Worm (Caenorhabditis elegans) whole organism, L1 larva: ENCODE data around the gene C03G6.17.

ENCODE experiments used
- C04F5.9 ChIP-seq: sonication (generic microtip); optimal IDR thresholded peaks from 2 replicates; lab custom pipeline; 2016; ENCODE audit warnings: missing genetic modification characterization, missing compliant biosample characterization
- F16B12.6 ChIP-seq: fragments of 150-350 bp; optimal IDR thresholded peaks from 2 replicates; lab custom pipeline; 2014; ENCODE audit warnings: missing biosample characterization, missing genetic modification characterization
- ets-5 ChIP-seq: fragments of 200-800 bp; sonication (Bioruptor generic); IDR thresholded peaks from 2 replicates; pipeline ENCODE4 v1.3.6; 2022; ENCODE audit warnings: missing genetic modification characterization, missing compliant biosample characterization
- fkh-10 ChIP-seq: sonication (generic microtip); optimal IDR thresholded peaks from 2 replicates; lab custom pipeline; 2017; ENCODE audit warnings: missing biosample characterization, missing genetic modification reagents, missing genetic modification characterization
- nhr-11 ChIP-seq: fragments of 150-350 bp; optimal IDR thresholded peaks from 2 replicates; lab custom pipeline; 2014; ENCODE audit warnings: missing biosample characterization, missing genetic modification characterization
- skn-1 ChIP-seq: fragments of 150-350 bp; optimal IDR thresholded peaks from 2 replicates; lab custom pipeline; 2014; ENCODE audit warnings: missing biosample characterization, missing genetic modification characterization
- snpc-4 ChIP-seq: fragments of 150-350 bp; optimal IDR thresholded peaks from 2 replicates; lab custom pipeline; 2014; ENCODE audit warnings: missing biosample characterization, missing genetic modification characterization
- sox-4 ChIP-seq: sonication (generic microtip); optimal IDR thresholded peaks from 2 replicates; lab custom pipeline; 2016; ENCODE audit warnings: missing genetic modification characterization, missing compliant biosample characterization
- ztf-4 ChIP-seq: fragments of 150-350 bp; optimal IDR thresholded peaks from 2 replicates; lab custom pipeline; 2014; ENCODE audit warnings: missing biosample characterization, missing genetic modification characterization

ce11 chrV:7364951-7365350, 16.0 kb downstream of the C03G6.17 start, which contains the start of gene exc-13:
- TF ChIP-seq sox-4 (tag; lab: Kevin White, UChicago) (no peak), skn-1 (tag; lab: Kevin White, UChicago) (no peak), ztf-4 (tag; lab: Kevin White, UChicago) (no peak), F16B12.6 (tag; lab: Kevin White, UChicago) (no peak), ets-5 (GFP tag; lab: Robert Waterston, UW) (no peak), fkh-10 (GFP tag; lab: Kevin White, UChicago) (no peak), nhr-11 (tag; lab: Kevin White, UChicago) (no peak), snpc-4 (tag; lab: Kevin White, UChicago) (no peak), C04F5.9 (tag; lab: Kevin White, UChicago) (no peak)
